Fruit fly (Drosophila melanogaster): ENCODE measurements around the gene CG13051.

The CG13051 gene

dm6 chr3L:16309972-16310371 lies 45.1 kb upstream of the CG13051 start (continued):
- TF ChIP-seq Hr51 (GFP tag; optimal IDR thresholded peaks at IDR 0.05) (no peak), zfh2 (GFP tag; optimal IDR thresholded peaks at IDR 0.05) (peak; percentile 76), CG10431 (GFP tag; optimal IDR thresholded peaks at IDR 0.05) (no peak), CG9876 (GFP tag; optimal IDR thresholded peaks at IDR 0.05) (no peak), bowl (GFP tag; IDR thresholded peaks at IDR 0.05) (no peak), fd64A (GFP tag; optimal IDR thresholded peaks at IDR 0.05) (no peak), Sry-δ (GFP tag; optimal IDR thresholded peaks at IDR 0.05) (no peak), lov (optimal IDR thresholded peaks at IDR 0.05) (no peak), lov (GFP tag; IDR thresholded peaks at IDR 0.05) (no peak), ATbp (GFP tag; optimal IDR thresholded peaks at IDR 0.05) (no peak), Elba2 (GFP tag; optimal IDR thresholded peaks at IDR 0.05) (no peak), caup (GFP tag; optimal IDR thresholded peaks at IDR 0.05; ENCODE audit: severe bottlenecking) (peak; percentile 11), CG8388 (GFP tag; optimal IDR thresholded peaks at IDR 0.05) (no peak), Mrtf (GFP tag; IDR thresholded peaks at IDR 0.05) (no peak), CG12299 (tag; optimal IDR thresholded peaks at IDR 0.05) (no peak), CG16815 (GFP tag; optimal IDR thresholded peaks at IDR 0.05) (peak; percentile 14), NC2α (GFP tag; optimal IDR thresholded peaks at IDR 0.05) (no peak), zen2 (GFP tag; IDR thresholded peaks at IDR 0.05; ENCODE audit: partially characterized antibody) (no peak), fd3F (GFP tag; optimal IDR thresholded peaks at IDR 0.05) (no peak), CG7372 (GFP tag; IDR thresholded peaks at IDR 0.05) (0 out of 2 replicates have a peak, but pooled peaks have one; percentile 11), CG15269 (tag; optimal IDR thresholded peaks at IDR 0.05) (peak; percentile 10), CG10366 (GFP tag; IDR thresholded peaks at IDR 0.05) (0 out of 2 replicates have a peak, but pooled peaks have one; percentile 13), CG8359 (GFP tag; optimal IDR thresholded peaks at IDR 0.05; ENCODE audit: borderline replicate concordance) (no peak), CG14667 (GFP tag; IDR thresholded peaks at IDR 0.05) (no peak), Drgx (GFP tag; IDR thresholded peaks at IDR 0.05) (peak; percentile 86), lmd (GFP tag; IDR thresholded peaks at IDR 0.05) (peak; percentile 39; the same call in 1 of the 2 replicates), peb (GFP tag; IDR thresholded peaks at IDR 0.05) (no peak), crc (GFP tag; optimal IDR thresholded peaks at IDR 0.05) (no peak), insv (GFP tag; optimal IDR thresholded peaks at IDR 0.05) (no peak), CG4820 (GFP tag; optimal IDR thresholded peaks at IDR 0.05) (no peak), CG18011 (GFP tag; optimal IDR thresholded peaks at IDR 0.05) (no peak), CG13894 (tag; optimal IDR thresholded peaks at IDR 0.05) (no peak), Ravus (GFP tag; IDR thresholded peaks at IDR 0.05) (no peak), CG11504 (tag; optimal IDR thresholded peaks at IDR 0.05) (no peak), jumu (GFP tag; optimal IDR thresholded peaks at IDR 0.05) (peak; percentile 21), CG34376 (GFP tag; optimal IDR thresholded peaks at IDR 0.05) (no peak), Dp (GFP tag; optimal IDR thresholded peaks at IDR 0.05) (no peak), disco-r (GFP tag; optimal IDR thresholded peaks at IDR 0.05) (no peak), Dip2 (GFP tag; IDR thresholded peaks at IDR 0.05) (no peak), tap (tag; optimal IDR thresholded peaks at IDR 0.05) (no peak), gem (tag; optimal IDR thresholded peaks at IDR 0.05) (peak; percentile 35), CG7357 (GFP tag; IDR thresholded peaks at IDR 0.05) (no peak), CG9437 (GFP tag; optimal IDR thresholded peaks at IDR 0.05) (no peak), CG18476 (GFP tag; optimal IDR thresholded peaks at IDR 0.05) (no peak), Dll (GFP tag; IDR thresholded peaks at IDR 0.05; ENCODE audit: partially characterized antibody) (no peak), CG16813 (GFP tag; IDR thresholded peaks at IDR 0.05; ENCODE audit: partially characterized antibody) (no peak), CG4854 (GFP tag; optimal IDR thresholded peaks at IDR 0.05) (no peak), nom (GFP tag; optimal IDR thresholded peaks at IDR 0.05) (no peak), CG9609 (GFP tag; optimal IDR thresholded peaks at IDR 0.05) (no peak), CG17802 (tag; optimal IDR thresholded peaks at IDR 0.05) (no peak), Sry-β (GFP tag; optimal IDR thresholded peaks at IDR 0.05) (no peak)

Measured in whole organism, embryonic.